ENCODE assay signal across 8 worm cellular contexts in genomic region chrII:14405489-14406059, ce11.
TF ChIP-seq lines count a peak whose summit lies in the region.

No protein-coding gene starts in this region.

TF ChIP-seq in whole organism, L1 larva, 84 proteins besides CTCF, POLR2A, EP300 and RAD21 (continues in another document):
- TF ChIP-seq nhr-71 (tag; optimal IDR thresholded peaks at IDR 0.05; lab: Kevin White, UChicago) (no peak), ceh-88 (GFP tag; IDR thresholded peaks at IDR 0.05; lab: Robert Waterston, UW) (no peak), fkh-8 (tag; optimal IDR thresholded peaks at IDR 0.05; lab: Kevin White, UChicago) (no peak), pag-3 (tag; optimal IDR thresholded peaks at IDR 0.05; lab: Kevin White, UChicago; ENCODE audit: borderline replicate concordance, insufficient read depth) (no peak), ama-1 (optimal IDR thresholded peaks at IDR 0.05; lab: Kevin White, UChicago) (peak; percentile 13), unc-130 (tag; optimal IDR thresholded peaks at IDR 0.05; lab: Kevin White, UChicago) (no peak), nhr-47 (tag; optimal IDR thresholded peaks at IDR 0.05; lab: Kevin White, UChicago) (no peak), zip-4 (GFP tag; optimal IDR thresholded peaks at IDR 0.05; lab: Kevin White, UChicago) (no peak), mep-1 (tag; optimal IDR thresholded peaks at IDR 0.05; lab: Kevin White, UChicago) (peak; percentile 22), C04F5.9 (tag; optimal IDR thresholded peaks at IDR 0.05; lab: Kevin White, UChicago) (no peak), xbp-1 (tag; optimal IDR thresholded peaks at IDR 0.05; lab: Kevin White, UChicago) (no peak), nhr-20 (tag; optimal IDR thresholded peaks at IDR 0.05; lab: Kevin White, UChicago) (no peak)

TF ChIP-seq in whole organism, L2 larva, 48 proteins besides CTCF, POLR2A, EP300 and RAD21:
- TF ChIP-seq sma-3 (GFP tag; optimal IDR thresholded peaks at IDR 0.05; lab: Kevin White, UChicago) (peak; percentile 6), ama-1 (optimal IDR thresholded peaks at IDR 0.05; lab: Kevin White, UChicago) (peak; percentile 99), F13H6.1 (tag; optimal IDR thresholded peaks at IDR 0.05; lab: Kevin White, UChicago) (peak; percentile 23), lin-13 (GFP tag; optimal IDR thresholded peaks at IDR 0.05; lab: Kevin White, UChicago) (no peak), peb-1 (tag; optimal IDR thresholded peaks at IDR 0.05; lab: Kevin White, UChicago) (no peak)

TF ChIP-seq in whole organism, L3 larva, 47 proteins besides CTCF, POLR2A, EP300 and RAD21:
- peak; percentile 50 for TF ChIP-seq nhr-43 (tag; optimal IDR thresholded peaks at IDR 0.05; lab: Kevin White, UChicago; ENCODE audit: poor library complexity, severe bottlenecking)
- no peak for TF ChIP-seq elt-3 (tag; optimal IDR thresholded peaks at IDR 0.05; lab: Kevin White, UChicago)
- TF ChIP-seq R02D3.7 (tag; optimal IDR thresholded peaks at IDR 0.05; lab: Kevin White, UChicago): no peak
- peak; percentile 99 for TF ChIP-seq ama-1 (optimal IDR thresholded peaks at IDR 0.05; lab: Kevin White, UChicago)

TF ChIP-seq in whole organism, L4 larva, 104 proteins besides CTCF, POLR2A, EP300 and RAD21:
- no peak for TF ChIP-seq zfp-3 (GFP tag; conservative IDR thresholded peaks at IDR 0.05; lab: Robert Waterston, UW)
- TF ChIP-seq F10B5.3 (tag; optimal IDR thresholded peaks at IDR 0.05; lab: Kevin White, UChicago): peak; percentile 10
- TF ChIP-seq ztf-7 (tag; optimal IDR thresholded peaks at IDR 0.05; lab: Kevin White, UChicago): no peak
- TF ChIP-seq aha-1 (tag; lab: Kevin White, UChicago): peak; percentile 38
- peak; percentile 6 for TF ChIP-seq lin-13 (GFP tag; optimal IDR thresholded peaks at IDR 0.05; lab: Kevin White, UChicago)
- TF ChIP-seq ceh-20 (GFP tag; IDR thresholded peaks at IDR 0.05; lab: Robert Waterston, UW): 0 out of 2 replicates have a peak, but pooled peaks have one; percentile 1
- TF ChIP-seq daf-16 (GFP tag; optimal IDR thresholded peaks at IDR 0.05; lab: Kevin White, UChicago): no peak
- peak; percentile 12 for TF ChIP-seq daf-16 (tag; optimal IDR thresholded peaks at IDR 0.05; lab: Kevin White, UChicago)

TF ChIP-seq in whole organism, early embryonic, 17 proteins besides CTCF, POLR2A, EP300 and RAD21:
- no peak; the same call in 1 of the 2 replicates for TF ChIP-seq flt-1 (GFP tag; IDR thresholded peaks at IDR 0.05; lab: Robert Waterston, UW)
- TF ChIP-seq aly-1 (tag; optimal IDR thresholded peaks at IDR 0.05; lab: Kevin White, UChicago): no peak
- TF ChIP-seq tbx-37 (GFP tag; conservative IDR thresholded peaks at IDR 0.05; lab: Robert Waterston, UW): no peak
- peak; percentile 59 for TF ChIP-seq hmg-4 (GFP tag; optimal IDR thresholded peaks at IDR 0.05; lab: Kevin White, UChicago)
- TF ChIP-seq B0310.2 (tag; optimal IDR thresholded peaks at IDR 0.05; lab: Kevin White, UChicago): no peak
- TF ChIP-seq ceh-13 (GFP tag; optimal IDR thresholded peaks at IDR 0.05; lab: Kevin White, UChicago): no peak
- peak; percentile 15; the same call in 1 of the 2 replicates for TF ChIP-seq sea-1 (GFP tag; conservative IDR thresholded peaks at IDR 0.05; lab: Robert Waterston, UW)
- TF ChIP-seq hmbx-1 (tag; optimal IDR thresholded peaks at IDR 0.05; lab: Kevin White, UChicago): no peak
- peak; percentile 98 for TF ChIP-seq ama-1 (optimal IDR thresholded peaks at IDR 0.05; lab: Kevin White, UChicago)
- no peak for TF ChIP-seq pes-1 (GFP tag; IDR thresholded peaks at IDR 0.05; lab: Robert Waterston, UW)
- TF ChIP-seq ceh-36 (tag; optimal IDR thresholded peaks at IDR 0.05; lab: Kevin White, UChicago): peak; percentile 44
- TF ChIP-seq hnd-1 (tag; optimal IDR thresholded peaks at IDR 0.05; lab: Kevin White, UChicago): no peak
- TF ChIP-seq tra-4 (tag; optimal IDR thresholded peaks at IDR 0.05; lab: Kevin White, UChicago): no peak
- no peak for TF ChIP-seq F13C5.2 (tag; optimal IDR thresholded peaks at IDR 0.05; lab: Kevin White, UChicago)
- TF ChIP-seq scrt-1 (GFP tag; IDR thresholded peaks at IDR 0.05; lab: Robert Waterston, UW): no peak
- TF ChIP-seq ets-7 (tag; optimal IDR thresholded peaks at IDR 0.05; lab: Kevin White, UChicago): no peak
- no peak for TF ChIP-seq tbx-11 (GFP tag; IDR thresholded peaks at IDR 0.05; lab: Robert Waterston, UW)

TF ChIP-seq in whole organism, late embryonic, 69 proteins besides CTCF, POLR2A, EP300 and RAD21 (continues in another document):
- no peak for TF ChIP-seq K02D7.2 (tag; optimal IDR thresholded peaks at IDR 0.05; lab: Kevin White, UChicago)
- TF ChIP-seq pha-2 (tag; optimal IDR thresholded peaks at IDR 0.05; lab: Kevin White, UChicago): no peak
- no peak for TF ChIP-seq unc-86 (tag; optimal IDR thresholded peaks at IDR 0.05; lab: Kevin White, UChicago)
- no peak for TF ChIP-seq nfya-1 (tag; optimal IDR thresholded peaks at IDR 0.05; lab: Kevin White, UChicago)
- TF ChIP-seq ceh-31 (tag; optimal IDR thresholded peaks at IDR 0.05; lab: Kevin White, UChicago): peak; percentile 43
- no peak for TF ChIP-seq nhr-232 (tag; optimal IDR thresholded peaks at IDR 0.05; lab: Kevin White, UChicago)
- no peak for TF ChIP-seq ceh-34 (tag; optimal IDR thresholded peaks at IDR 0.05; lab: Kevin White, UChicago)
- TF ChIP-seq elt-2 (tag; optimal IDR thresholded peaks at IDR 0.05; lab: Kevin White, UChicago): peak; percentile 2
- TF ChIP-seq ztf-16 (tag; optimal IDR thresholded peaks at IDR 0.05; lab: Kevin White, UChicago): no peak
- TF ChIP-seq ets-4 (tag; optimal IDR thresholded peaks at IDR 0.05; lab: Kevin White, UChicago): no peak
- TF ChIP-seq F13H6.1 (tag; optimal IDR thresholded peaks at IDR 0.05; lab: Kevin White, UChicago): no peak
- no peak for TF ChIP-seq hlh-30 (tag; optimal IDR thresholded peaks at IDR 0.05; lab: Kevin White, UChicago; ENCODE audit: insufficient read depth)
- no peak for TF ChIP-seq mec-3 (tag; optimal IDR thresholded peaks at IDR 0.05; lab: Kevin White, UChicago; ENCODE audit: borderline replicate concordance)
- peak; percentile 12 for TF ChIP-seq ahr-1 (tag; optimal IDR thresholded peaks at IDR 0.05; lab: Kevin White, UChicago)
- TF ChIP-seq K09A11.1 (tag; optimal IDR thresholded peaks at IDR 0.05; lab: Kevin White, UChicago; ENCODE audit: insufficient read depth): no peak
- TF ChIP-seq pax-1 (tag; optimal IDR thresholded peaks at IDR 0.05; lab: Kevin White, UChicago): no peak
- TF ChIP-seq odd-2 (tag; optimal IDR thresholded peaks at IDR 0.05; lab: Kevin White, UChicago): no peak

TF ChIP-seq in whole organism, mixed stage, embryonic, 35 proteins besides CTCF, POLR2A, EP300 and RAD21:
- no peak for TF ChIP-seq ces-1 (GFP tag; optimal IDR thresholded peaks at IDR 0.05; lab: Kevin White, UChicago)
- peak; percentile 45 for TF ChIP-seq sem-2 (GFP tag; optimal IDR thresholded peaks at IDR 0.05; lab: Kevin White, UChicago)
- TF ChIP-seq mls-2 (tag; optimal IDR thresholded peaks at IDR 0.05; lab: Kevin White, UChicago): no peak
- peak; percentile 44 for TF ChIP-seq ceh-83 (GFP tag; optimal IDR thresholded peaks at IDR 0.05; lab: Kevin White, UChicago)

TF ChIP-seq in whole organism, young adult, 124 proteins besides CTCF, POLR2A, EP300 and RAD21:
- peak; percentile 90 for TF ChIP-seq ama-1 (optimal IDR thresholded peaks at IDR 0.05; lab: Kevin White, UChicago)
- TF ChIP-seq ama-1 (GFP tag; optimal IDR thresholded peaks at IDR 0.05; lab: Kevin White, UChicago): no peak
- no peak for TF ChIP-seq lag-1 (GFP tag; IDR thresholded peaks at IDR 0.05; lab: Robert Waterston, UW)
- no peak for TF ChIP-seq F39B2.1 (GFP tag; IDR thresholded peaks at IDR 0.05; lab: Robert Waterston, UW)
- TF ChIP-seq hrde-1 (tag; optimal IDR thresholded peaks at IDR 0.05; lab: Kevin White, UChicago; ENCODE audit: borderline replicate concordance): no peak
- TF ChIP-seq lin-54 (GFP tag; optimal IDR thresholded peaks at IDR 0.05; lab: Kevin White, UChicago): no peak
